Worm (Caenorhabditis elegans) whole organism, L2 larva: ENCODE measurements around the gene Y53G8B.1.

Source experiments
- ZK546.5 ChIP-seq: sonication (generic microtip); optimal IDR thresholded peaks from 2 replicates; lab custom pipeline; 2017; ENCODE audit warnings: missing biosample characterization, missing genetic modification characterization
- ama-1 ChIP-seq: fragments of 150-350 bp; optimal IDR thresholded peaks from 2 replicates; lab custom pipeline; 2018; ENCODE audit warnings: inconsistent platforms
- ceh-16 ChIP-seq: fragments of 150-350 bp; optimal IDR thresholded peaks from 2 replicates; lab custom pipeline; 2014; ENCODE audit warnings: missing biosample characterization, missing genetic modification characterization
- lin-13 ChIP-seq: fragments of 150-350 bp; optimal IDR thresholded peaks from 2 replicates; lab custom pipeline; 2014; ENCODE audit warnings: missing biosample characterization, missing genetic modification reagents, missing genetic modification characterization
- lin-39 ChIP-seq: fragments of 150-350 bp; optimal IDR thresholded peaks from 2 replicates; lab custom pipeline; 2014; ENCODE audit warnings: missing biosample characterization, missing genetic modification reagents, missing genetic modification characterization
- mdl-1 ChIP-seq, 2 experiments: fragments of 150-350 bp in 1 of 2; sonication (generic microtip) in 1 of 2; optimal IDR thresholded peaks; 2 replicates each; lab custom pipeline; 2017; ENCODE audit warnings: missing biosample characterization in 2 of 2, missing genetic modification characterization in 2 of 2
- nhr-11 ChIP-seq: fragments of 150-350 bp; optimal IDR thresholded peaks from 2 replicates; lab custom pipeline; 2014; ENCODE audit warnings: missing biosample characterization, missing genetic modification characterization
- sma-3 ChIP-seq: sonication (generic microtip); optimal IDR thresholded peaks from 2 replicates; lab custom pipeline; 2016; ENCODE audit warnings: missing genetic modification reagents, missing genetic modification characterization, missing compliant biosample characterization
- unc-62 ChIP-seq: fragments of 150-350 bp; optimal IDR thresholded peaks from 2 replicates; lab custom pipeline; 2014; ENCODE audit warnings: missing biosample characterization, missing genetic modification reagents, missing genetic modification characterization
- ztf-11 ChIP-seq: sonication (generic microtip); optimal IDR thresholded peaks from 2 replicates; lab custom pipeline; 2017; ENCODE audit warnings: missing biosample characterization, missing genetic modification characterization
- ztf-4 ChIP-seq: fragments of 150-350 bp; optimal IDR thresholded peaks from 2 replicates; lab custom pipeline; 2014; ENCODE audit warnings: missing biosample characterization, missing genetic modification characterization

ce11 chrIII:3091572-3091971, 37.5 kb upstream of the Y53G8B.1 start, which contains the start of gene ccep-135:
- no peak for TF ChIP-seq mdl-1 (tag; optimal IDR thresholded peaks at IDR 0.05; lab: Kevin White, UChicago)
- no peak for TF ChIP-seq lin-39
- no peak for TF ChIP-seq sma-3 (GFP tag; lab: Kevin White, UChicago)
- no peak for TF ChIP-seq lin-13 (GFP tag; lab: Kevin White, UChicago)
- no peak for TF ChIP-seq nhr-11
- TF ChIP-seq ceh-16 (tag; lab: Kevin White, UChicago), result no peak
- TF ChIP-seq ztf-11, result no peak
- no peak for TF ChIP-seq ztf-4 (tag; lab: Kevin White, UChicago)
- no peak for TF ChIP-seq ZK546.5 (tag; lab: Kevin White, UChicago)
- no peak for TF ChIP-seq unc-62 (GFP tag; lab: Kevin White, UChicago)
- TF ChIP-seq ama-1 (lab: Kevin White, UChicago), result no peak
